Worm (Caenorhabditis elegans): Measurements from ENCODE around the gene cal-4.

Gene cal-4

ce11 chrIV:10502345-10502744 lies 18.9 kb upstream of the cal-4 start:
- TF ChIP-seq fos-1 (tag; optimal IDR thresholded peaks at IDR 0.05), result peak; percentile 85
- TF ChIP-seq sma-3 (GFP tag; optimal IDR thresholded peaks at IDR 0.05), result peak; percentile 19
- no peak for TF ChIP-seq nhr-12 (tag; optimal IDR thresholded peaks at IDR 0.05)
- TF ChIP-seq nhr-129 (tag; optimal IDR thresholded peaks at IDR 0.05), result peak; percentile 79
- no peak for TF ChIP-seq unc-39 (tag; optimal IDR thresholded peaks at IDR 0.05)
- TF ChIP-seq zag-1 (tag; optimal IDR thresholded peaks at IDR 0.05), result no peak
- TF ChIP-seq gmeb-1 (tag; optimal IDR thresholded peaks at IDR 0.05), result peak; percentile 53
- TF ChIP-seq lin-13 (GFP tag; optimal IDR thresholded peaks at IDR 0.05), result no peak
- peak; percentile 82 for TF ChIP-seq crh-2 (tag; optimal IDR thresholded peaks at IDR 0.05)
- TF ChIP-seq alr-1 (tag; optimal IDR thresholded peaks at IDR 0.05), result no peak
- TF ChIP-seq nhr-25 (tag; optimal IDR thresholded peaks at IDR 0.05), result no peak
- TF ChIP-seq F13H6.1 (tag; optimal IDR thresholded peaks at IDR 0.05), result peak; percentile 71
- TF ChIP-seq lin-39 (tag; optimal IDR thresholded peaks at IDR 0.05), result no peak
- TF ChIP-seq sma-9 (GFP tag; optimal IDR thresholded peaks at IDR 0.05), result peak; percentile 77
- no peak for TF ChIP-seq sma-9 (tag; optimal IDR thresholded peaks at IDR 0.05)
- TF ChIP-seq elt-3 (tag; optimal IDR thresholded peaks at IDR 0.05), result no peak
- TF ChIP-seq unc-55 (GFP tag; optimal IDR thresholded peaks at IDR 0.05), result peak; percentile 36
- TF ChIP-seq sem-4 (tag; optimal IDR thresholded peaks at IDR 0.05), result no peak
- TF ChIP-seq nhr-6 (tag; optimal IDR thresholded peaks at IDR 0.05), result no peak
- no peak for TF ChIP-seq snpc-4 (tag; optimal IDR thresholded peaks at IDR 0.05)
- TF ChIP-seq egl-27 (tag; optimal IDR thresholded peaks at IDR 0.05), result no peak
- TF ChIP-seq R02D3.7 (tag; optimal IDR thresholded peaks at IDR 0.05), result no peak
- no peak for TF ChIP-seq unc-62 (GFP tag; optimal IDR thresholded peaks at IDR 0.05)
- peak; percentile 38 for TF ChIP-seq ama-1 (optimal IDR thresholded peaks at IDR 0.05)
- peak; percentile 38 for TF ChIP-seq ztf-4 (tag; optimal IDR thresholded peaks at IDR 0.05)
- no peak for TF ChIP-seq Y55F3AM.14 (GFP tag; optimal IDR thresholded peaks at IDR 0.05)
- TF ChIP-seq skn-1 (tag; optimal IDR thresholded peaks at IDR 0.05), result no peak
- TF ChIP-seq C34F6.9 (tag; optimal IDR thresholded peaks at IDR 0.05), result peak; percentile 72
- TF ChIP-seq lsy-2 (tag; optimal IDR thresholded peaks at IDR 0.05), result peak in 1 of 2 experiments; percentile 50
- no peak for TF ChIP-seq nhr-77 (tag; optimal IDR thresholded peaks at IDR 0.05)
- TF ChIP-seq ceh-82 (tag; optimal IDR thresholded peaks at IDR 0.05), result no peak
- TF ChIP-seq nhr-237 (tag; optimal IDR thresholded peaks at IDR 0.05), result no peak
- no peak for TF ChIP-seq mab-5 (tag; optimal IDR thresholded peaks at IDR 0.05)
- TF ChIP-seq mdl-1 (tag; optimal IDR thresholded peaks at IDR 0.05), result peak in 1 of 2 experiments; percentile 15
- no peak for TF ChIP-seq lin-11 (tag; optimal IDR thresholded peaks at IDR 0.05)
- no peak for TF ChIP-seq elt-1 (tag; optimal IDR thresholded peaks at IDR 0.05)
- TF ChIP-seq nhr-10 (tag; optimal IDR thresholded peaks at IDR 0.05), result no peak
- TF ChIP-seq ZK546.5 (tag; optimal IDR thresholded peaks at IDR 0.05), result no peak
- no peak for TF ChIP-seq nhr-21 (tag; optimal IDR thresholded peaks at IDR 0.05)

ce11 chrIV:10503750-10504232 lies 17.4 kb upstream of the cal-4 start:
- TF ChIP-seq ZK546.5 (tag; optimal IDR thresholded peaks at IDR 0.05) (no peak), ama-1 (optimal IDR thresholded peaks at IDR 0.05) (no peak), sem-4 (tag; optimal IDR thresholded peaks at IDR 0.05) (no peak), unc-39 (tag; optimal IDR thresholded peaks at IDR 0.05) (no peak), fos-1 (tag; optimal IDR thresholded peaks at IDR 0.05) (peak; percentile 26), ztf-4 (tag; optimal IDR thresholded peaks at IDR 0.05) (peak; percentile 26), nhr-6 (tag; optimal IDR thresholded peaks at IDR 0.05) (no peak), elt-1 (tag; optimal IDR thresholded peaks at IDR 0.05) (no peak), F13H6.1 (tag; optimal IDR thresholded peaks at IDR 0.05) (peak; percentile 87), ztf-11 (tag; optimal IDR thresholded peaks at IDR 0.05) (no peak), aly-2 (tag; optimal IDR thresholded peaks at IDR 0.05) (no peak), gmeb-1 (tag; optimal IDR thresholded peaks at IDR 0.05) (no peak), unc-55 (GFP tag; optimal IDR thresholded peaks at IDR 0.05) (peak; percentile 88), nhr-129 (tag; optimal IDR thresholded peaks at IDR 0.05) (peak; percentile 80), lin-11 (tag; optimal IDR thresholded peaks at IDR 0.05) (peak; percentile 37), zag-1 (tag; optimal IDR thresholded peaks at IDR 0.05) (peak; percentile 88), nhr-23 (tag; optimal IDR thresholded peaks at IDR 0.05) (no peak), Y55F3AM.14 (GFP tag; optimal IDR thresholded peaks at IDR 0.05) (peak; percentile 70), mbf-1 (tag; optimal IDR thresholded peaks at IDR 0.05) (no peak), ceh-82 (tag; optimal IDR thresholded peaks at IDR 0.05) (peak; percentile 50), nhr-11 (tag; optimal IDR thresholded peaks at IDR 0.05) (no peak), crh-2 (tag; optimal IDR thresholded peaks at IDR 0.05) (peak; percentile 55), nhr-21 (tag; optimal IDR thresholded peaks at IDR 0.05) (peak; percentile 26), lsy-2 (tag; optimal IDR thresholded peaks at IDR 0.05) (peak in 1 of 2 experiments; percentile 69), nhr-77 (tag; optimal IDR thresholded peaks at IDR 0.05) (no peak), ceh-16 (tag; optimal IDR thresholded peaks at IDR 0.05) (no peak), skn-1 (tag; optimal IDR thresholded peaks at IDR 0.05) (no peak), nhr-12 (tag; optimal IDR thresholded peaks at IDR 0.05) (no peak), C34F6.9 (tag; optimal IDR thresholded peaks at IDR 0.05) (peak; percentile 79), nhr-10 (tag; optimal IDR thresholded peaks at IDR 0.05) (no peak), ztf-1 (GFP tag; conservative IDR thresholded peaks at IDR 0.05) (no peak), elt-3 (tag; optimal IDR thresholded peaks at IDR 0.05) (no peak), dmd-4 (tag; optimal IDR thresholded peaks at IDR 0.05) (no peak), blmp-1 (tag; optimal IDR thresholded peaks at IDR 0.05; ENCODE audit: insufficient read depth) (no peak), mab-5 (tag; optimal IDR thresholded peaks at IDR 0.05) (no peak), alr-1 (tag; optimal IDR thresholded peaks at IDR 0.05) (no peak), snpc-4 (tag; optimal IDR thresholded peaks at IDR 0.05) (no peak), egl-27 (tag; optimal IDR thresholded peaks at IDR 0.05) (peak; percentile 23), sma-3 (GFP tag; optimal IDR thresholded peaks at IDR 0.05) (peak; percentile 4), R02D3.7 (tag; optimal IDR thresholded peaks at IDR 0.05) (no peak), lin-13 (GFP tag; optimal IDR thresholded peaks at IDR 0.05) (peak; percentile 47), mdl-1 (tag; optimal IDR thresholded peaks at IDR 0.05) (peak in 1 of 2 experiments; percentile 35), unc-62 (GFP tag; optimal IDR thresholded peaks at IDR 0.05) (no peak)
